Fruit fly (Drosophila melanogaster) whole organism, embryonic: Measurements from ENCODE around the gene Enoph.

ENCODE experiments used
- Bdp1 ChIP-seq: fragments of 200-800 bp; sonication (Bioruptor generic); optimal IDR thresholded peaks from 3 replicates; lab custom pipeline; 2016; ENCODE audit warnings: missing biosample characterization, missing genetic modification characterization
- CG1024 ChIP-seq: fragments of 200-800 bp; sonication (Bioruptor generic); IDR thresholded peaks from 2 replicates; pipeline ENCODE4 v1.3.6; 2022; ENCODE audit warnings: missing biosample characterization, missing genetic modification characterization
- CG11696 ChIP-seq: fragments of 200-800 bp; sonication (Bioruptor generic); IDR thresholded peaks from 2 replicates; pipeline ENCODE4 v1.3.6; 2022; ENCODE audit warnings: missing biosample characterization, missing genetic modification characterization
- CG12299 ChIP-seq: fragments of 200-800 bp; sonication (Bioruptor generic); optimal IDR thresholded peaks from 2 replicates; lab custom pipeline; 2018; ENCODE audit warnings: missing biosample characterization, mild to moderate bottlenecking, missing genetic modification characterization
- CG13296 ChIP-seq: fragments of 200-800 bp; sonication (Bioruptor generic); optimal IDR thresholded peaks from 3 replicates; lab custom pipeline; 2018; ENCODE audit warnings: missing biosample characterization, mild to moderate bottlenecking, missing genetic modification characterization
- CG14050 ChIP-seq: fragments of 200-800 bp; sonication (Bioruptor generic); IDR thresholded peaks from 3 replicates; pipeline ENCODE4 v1.3.6; 2022; ENCODE audit warnings: missing biosample characterization, missing genetic modification characterization
- CG14667 ChIP-seq: fragments of 200-800 bp; sonication (Bioruptor generic); IDR thresholded peaks from 2 replicates; pipeline ENCODE4 v1.3.6; 2022; ENCODE audit warnings: missing biosample characterization, missing genetic modification characterization
- CG15601 ChIP-seq: fragments of 200-800 bp; sonication (Bioruptor generic); optimal IDR thresholded peaks from 3 replicates; lab custom pipeline; 2019; ENCODE audit warnings: missing biosample characterization, mild to moderate bottlenecking, missing genetic modification characterization, moderate library complexity
- CG16813 ChIP-seq: fragments of 200-800 bp; sonication (Bioruptor generic); IDR thresholded peaks from 3 replicates; pipeline ENCODE4 v1.3.6; 2022; ENCODE audit warnings: missing biosample characterization, missing genetic modification characterization; ENCODE audit not compliant: partially characterized antibody
- CG17328 ChIP-seq: fragments of 200-800 bp; sonication (Bioruptor generic); IDR thresholded peaks from 2 replicates; pipeline ENCODE4 v1.3.6; 2022; ENCODE audit warnings: missing biosample characterization, missing genetic modification characterization
- CG2129 ChIP-seq: fragments of 200-800 bp; sonication (Bioruptor generic); IDR thresholded peaks from 2 replicates; pipeline ENCODE4 v1.3.6; 2022; ENCODE audit warnings: missing biosample characterization, missing genetic modification characterization; ENCODE audit not compliant: partially characterized antibody
- CG2199 ChIP-seq: fragments of 200-800 bp; sonication (Bioruptor generic); IDR thresholded peaks from 3 replicates; pipeline ENCODE4 v1.3.6; 2022; ENCODE audit warnings: missing biosample characterization, missing genetic modification characterization
- CG30020 ChIP-seq: fragments of 200-800 bp; optimal IDR thresholded peaks from 2 replicates; lab custom pipeline; 2019; ENCODE audit warnings: missing biosample characterization, mild to moderate bottlenecking, missing genetic modification characterization, moderate library complexity
- CG31224 ChIP-seq: fragments of 200-800 bp; sonication (Bioruptor generic); IDR thresholded peaks from 2 replicates; pipeline ENCODE4 v1.3.6; 2022; ENCODE audit warnings: missing biosample characterization, missing genetic modification characterization
- CG31365 ChIP-seq: fragments of 200-800 bp; sonication (Bioruptor generic); optimal IDR thresholded peaks from 2 replicates; lab custom pipeline; 2018; ENCODE audit warnings: missing biosample characterization, mild to moderate bottlenecking, missing genetic modification characterization
- CG34376 ChIP-seq: fragments of 200-800 bp; sonication (Bioruptor generic); optimal IDR thresholded peaks from 2 replicates; lab custom pipeline; 2018; ENCODE audit warnings: missing biosample characterization, mild to moderate bottlenecking, missing genetic modification characterization
- CG34422 ChIP-seq: fragments of 200-800 bp; sonication (Bioruptor generic); IDR thresholded peaks from 3 replicates; pipeline ENCODE4 v1.3.6; 2022; ENCODE audit warnings: missing biosample characterization, missing genetic modification characterization
- CG42726 ChIP-seq: fragments of 200-800 bp; sonication (Bioruptor generic); IDR thresholded peaks from 2 replicates; pipeline ENCODE4 v1.3.6; 2022; ENCODE audit warnings: missing biosample characterization, missing genetic modification characterization; ENCODE audit not compliant: partially characterized antibody
- CG4282 ChIP-seq: fragments of 200-800 bp; sonication (Bioruptor generic); optimal IDR thresholded peaks from 2 replicates; lab custom pipeline; 2016; ENCODE audit warnings: missing biosample characterization, missing genetic modification characterization
- CG4404 ChIP-seq: fragments of 200-800 bp; sonication (Bioruptor generic); IDR thresholded peaks from 2 replicates; pipeline ENCODE4 v1.3.6; 2022; ENCODE audit warnings: missing biosample characterization, missing genetic modification characterization
- CG4820 ChIP-seq: fragments of 200-800 bp; sonication (Bioruptor generic); optimal IDR thresholded peaks from 3 replicates; lab custom pipeline; 2016; ENCODE audit warnings: missing biosample characterization, missing genetic modification characterization
- CG4854 ChIP-seq: fragments of 200-800 bp; sonication (Bioruptor generic); optimal IDR thresholded peaks from 2 replicates; lab custom pipeline; 2016; ENCODE audit warnings: missing biosample characterization, missing genetic modification characterization, inconsistent platforms
- CG6854 ChIP-seq: fragments of 200-800 bp; sonication (Bioruptor generic); optimal IDR thresholded peaks from 3 replicates; lab custom pipeline; 2017; ENCODE audit warnings: missing biosample characterization, mild to moderate bottlenecking, missing genetic modification characterization
- CG7745 ChIP-seq: fragments of 200-800 bp; sonication (Bioruptor generic); optimal IDR thresholded peaks from 2 replicates; lab custom pipeline; 2018; ENCODE audit warnings: missing biosample characterization, mild to moderate bottlenecking, missing genetic modification characterization, moderate library complexity
- CG7786 ChIP-seq: fragments of 200-800 bp; sonication (Bioruptor generic); optimal IDR thresholded peaks from 2 replicates; lab custom pipeline; 2016; ENCODE audit warnings: missing biosample characterization, missing genetic modification characterization
- CG8281 ChIP-seq: fragments of 200-800 bp; sonication (Bioruptor generic); optimal IDR thresholded peaks from 2 replicates; lab custom pipeline; 2018; ENCODE audit warnings: missing biosample characterization, mild to moderate bottlenecking, missing genetic modification characterization, moderate library complexity
- CG8359 ChIP-seq: fragments of 200-800 bp; sonication (Bioruptor generic); optimal IDR thresholded peaks from 2 replicates; lab custom pipeline; 2017; ENCODE audit warnings: missing biosample characterization, mild to moderate bottlenecking, missing genetic modification characterization, borderline replicate concordance
- CG9932 ChIP-seq: fragments of 200-800 bp; sonication (Bioruptor generic); IDR thresholded peaks from 2 replicates; pipeline ENCODE4 v1.3.6; 2022; ENCODE audit warnings: missing biosample characterization, missing genetic modification characterization
- Doc3 ChIP-seq: fragments of 200-800 bp; sonication (Bioruptor generic); IDR thresholded peaks from 3 replicates; pipeline ENCODE4 v1.3.6; 2022; ENCODE audit warnings: missing biosample characterization, missing genetic modification characterization; ENCODE audit not compliant: partially characterized antibody
- Hsf ChIP-seq: fragments of 200-800 bp; sonication (Bioruptor generic); optimal IDR thresholded peaks from 3 replicates; lab custom pipeline; 2016; ENCODE audit warnings: missing biosample characterization, missing genetic modification characterization
- Nf-YC ChIP-seq: fragments of 200-800 bp; optimal IDR thresholded peaks from 3 replicates; lab custom pipeline; 2019; ENCODE audit warnings: missing biosample characterization, mild to moderate bottlenecking, missing genetic modification characterization, moderate library complexity
- Side ChIP-seq: fragments of 200-800 bp; sonication (Bioruptor generic); optimal IDR thresholded peaks from 2 replicates; lab custom pipeline; 2016; ENCODE audit warnings: missing biosample characterization, missing genetic modification characterization
- Sin3A ChIP-seq: fragments of >200 bp; optimal IDR thresholded peaks from 2 replicates; lab custom pipeline; 2018
- Six4 ChIP-seq: fragments of 200-800 bp; sonication (Bioruptor generic); optimal IDR thresholded peaks from 2 replicates; lab custom pipeline; 2016; ENCODE audit warnings: missing biosample characterization, missing genetic modification characterization
- ase ChIP-seq: fragments of 200-800 bp; sonication (Bioruptor generic); IDR thresholded peaks from 3 replicates; pipeline ENCODE4 v1.3.6; 2022; ENCODE audit warnings: missing biosample characterization, missing genetic modification characterization
- ato ChIP-seq: fragments of 200-800 bp; sonication (Bioruptor generic); IDR thresholded peaks from 2 replicates; pipeline ENCODE4 v1.3.6; 2022; ENCODE audit warnings: missing biosample characterization, missing genetic modification characterization; ENCODE audit not compliant: partially characterized antibody
- bbx ChIP-seq: fragments of 200-800 bp; sonication (Bioruptor generic); IDR thresholded peaks from 2 replicates; pipeline ENCODE4 v1.3.6; 2022; ENCODE audit warnings: missing biosample characterization, missing genetic modification characterization; ENCODE audit not compliant: partially characterized antibody
- crol ChIP-seq: fragments of 200-800 bp; sonication (Bioruptor generic); IDR thresholded peaks from 2 replicates; pipeline ENCODE4 v1.3.6; 2022; ENCODE audit warnings: missing biosample characterization, missing genetic modification characterization
- dpn ChIP-seq, 2 experiments: fragments of 200-800 bp; sonication (Bioruptor generic); optimal IDR thresholded peaks; 3 replicates each; lab custom pipeline; 2016; ENCODE audit warnings: missing biosample characterization in 2 of 2, missing genetic modification characterization in 2 of 2
- dysf ChIP-seq: fragments of 200-800 bp; sonication (Bioruptor generic); IDR thresholded peaks from 3 replicates; pipeline ENCODE4 v1.3.6; 2022; ENCODE audit warnings: missing biosample characterization, missing genetic modification characterization
- en ChIP-seq: fragments of 200-800 bp; sonication (Bioruptor generic); optimal IDR thresholded peaks from 2 replicates; lab custom pipeline; 2016; ENCODE audit warnings: missing biosample characterization, missing genetic modification characterization
- eve ChIP-seq, 2 experiments: fragments of >200 bp; optimal IDR thresholded peaks; 2 replicates each; lab custom pipeline; 2017; ENCODE audit warnings: missing biosample characterization in 2 of 2, missing genetic modification characterization in 2 of 2
- ken ChIP-seq: fragments of 200-800 bp; sonication (Bioruptor generic); IDR thresholded peaks from 3 replicates; pipeline ENCODE4 v1.3.6; 2022; ENCODE audit warnings: missing biosample characterization, missing genetic modification characterization
- mld ChIP-seq: fragments of 200-800 bp; sonication (Bioruptor generic); IDR thresholded peaks from 3 replicates; pipeline ENCODE4 v1.3.6; 2022; ENCODE audit warnings: missing biosample characterization, missing genetic modification characterization; ENCODE audit not compliant: partially characterized antibody
- odd ChIP-seq: fragments of 200-800 bp; sonication (Bioruptor generic); optimal IDR thresholded peaks from 2 replicates; lab custom pipeline; 2017; ENCODE audit warnings: missing biosample characterization, mild to moderate bottlenecking, missing genetic modification characterization
- pita ChIP-seq: fragments of 200-800 bp; sonication (Bioruptor generic); optimal IDR thresholded peaks from 2 replicates; lab custom pipeline; 2017; ENCODE audit warnings: missing biosample characterization, mild to moderate bottlenecking, missing genetic modification characterization
- row ChIP-seq: fragments of 200-800 bp; sonication (Bioruptor generic); IDR thresholded peaks from 3 replicates; pipeline ENCODE4 v1.3.6; 2022; ENCODE audit warnings: missing biosample characterization, missing genetic modification characterization
- sr ChIP-seq: fragments of 200-800 bp; sonication (Bioruptor generic); IDR thresholded peaks from 3 replicates; pipeline ENCODE4 v1.3.6; 2022; ENCODE audit warnings: missing biosample characterization, missing genetic modification characterization
- twi ChIP-seq: fragments of 200-800 bp; optimal IDR thresholded peaks from 2 replicates; lab custom pipeline; 2019; ENCODE audit warnings: missing biosample characterization, mild to moderate bottlenecking, missing genetic modification characterization, moderate library complexity

Gene Enoph

DNA sequence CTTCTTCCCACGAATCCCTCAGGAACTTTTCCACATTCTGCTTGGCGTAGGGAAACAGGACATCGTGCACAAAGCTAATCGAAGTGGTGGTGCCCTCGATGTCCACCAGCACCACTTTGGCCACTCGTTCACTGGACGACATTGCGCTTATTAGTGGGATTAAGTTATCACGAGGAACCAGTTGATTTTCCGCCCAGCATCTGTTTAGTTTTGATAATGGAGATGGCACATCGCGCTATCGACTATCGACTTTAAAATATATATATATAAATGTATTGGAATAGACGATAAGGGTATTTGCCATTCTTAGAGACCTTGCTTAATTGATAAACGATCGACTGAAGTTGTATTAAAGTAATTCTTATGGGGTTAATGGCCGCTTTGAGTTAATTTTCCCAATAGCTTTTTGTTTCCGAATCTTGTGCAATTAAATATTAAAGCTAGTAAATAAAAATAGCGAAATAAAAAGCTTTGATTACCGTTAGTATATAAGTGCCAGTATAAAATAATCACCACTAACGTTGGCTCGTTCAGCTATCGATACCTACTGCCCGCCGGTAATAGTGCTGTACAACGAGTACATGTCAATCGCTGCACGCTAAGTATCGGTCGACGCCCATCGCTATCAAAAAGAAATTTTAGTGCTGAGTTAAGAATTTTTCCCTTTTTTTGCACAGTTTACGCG lies at the start of gene Enoph, which contains the start of gene Hph (continued):
- peak; percentile 52; the same call in 2 of the 3 replicates for TF ChIP-seq CG34422 (GFP tag; lab: Robert Waterston, UW)
- 0 out of 2 replicates have a peak, but pooled peaks have one; percentile 30 for TF ChIP-seq CG17328 (GFP tag; lab: Robert Waterston, UW)
- peak; percentile 69 for TF ChIP-seq Sin3A (lab: Kevin White, UChicago)
- peak; percentile 13 for TF ChIP-seq CG8359 (GFP tag; lab: Kevin White, UChicago)
- TF ChIP-seq eve (GFP tag; optimal IDR thresholded peaks at IDR 0.05; lab: Kevin White, UChicago) = no peak
- peak; percentile 64 to 71 for TF ChIP-seq dpn (GFP tag; optimal IDR thresholded peaks at IDR 0.05; lab: Kevin White, UChicago)
- peak; percentile 57 for TF ChIP-seq CG15601 (tag; lab: Kevin White, UChicago)
- TF ChIP-seq odd = no peak
- TF ChIP-seq CG4820 (GFP tag; lab: Kevin White, UChicago) = peak; percentile 65
- TF ChIP-seq CG8281 (tag; lab: Kevin White, UChicago) = no peak
- TF ChIP-seq ase (GFP tag; lab: Robert Waterston, UW) = 0 out of 3 replicates have a peak, but pooled peaks have one; percentile 45
- TF ChIP-seq bbx = peak; percentile 83
- peak; percentile 49; the same call in 1 of the 3 replicates for TF ChIP-seq ken (GFP tag; lab: Robert Waterston, UW)
- TF ChIP-seq en (GFP tag; lab: Kevin White, UChicago) = no peak
- TF ChIP-seq CG6854 (GFP tag; lab: Kevin White, UChicago) = peak; percentile 15
- no peak for TF ChIP-seq Bdp1 (GFP tag; lab: Kevin White, UChicago)
- TF ChIP-seq Side (GFP tag; lab: Kevin White, UChicago) = peak; percentile 56
- TF ChIP-seq sr (GFP tag; lab: Robert Waterston, UW) = no peak
- TF ChIP-seq CG12299 (tag; lab: Kevin White, UChicago) = peak; percentile 30
- TF ChIP-seq CG13296 (GFP tag; lab: Kevin White, UChicago) = peak; percentile 57
- TF ChIP-seq CG7745 (tag; lab: Kevin White, UChicago) = no peak
- TF ChIP-seq CG16813 (GFP tag; lab: Robert Waterston, UW) = peak; percentile 84
- peak; percentile 73 for TF ChIP-seq dysf (GFP tag; lab: Robert Waterston, UW)
- TF ChIP-seq CG42726 (GFP tag; lab: Robert Waterston, UW) = 0 out of 2 replicates have a peak, but pooled peaks have one; percentile 41
- peak; percentile 66 for TF ChIP-seq ato (GFP tag; lab: Robert Waterston, UW)
- TF ChIP-seq twi = peak; percentile 45
- TF ChIP-seq Doc3 (GFP tag; lab: Robert Waterston, UW) = peak; percentile 66
- TF ChIP-seq CG9932 (GFP tag; lab: Robert Waterston, UW) = peak; percentile 82
- TF ChIP-seq pita (GFP tag; lab: Kevin White, UChicago) = no peak
- no peak for TF ChIP-seq CG2199 (GFP tag; lab: Robert Waterston, UW)
- TF ChIP-seq CG14050 = no peak
- TF ChIP-seq CG34376 (GFP tag; lab: Kevin White, UChicago) = no peak
- TF ChIP-seq Nf-YC (tag; lab: Kevin White, UChicago) = peak; percentile 69
- no peak for TF ChIP-seq crol
- TF ChIP-seq Six4 (GFP tag; lab: Kevin White, UChicago) = peak; percentile 46
- no peak for TF ChIP-seq CG31365 (tag; lab: Kevin White, UChicago)
- no peak for TF ChIP-seq CG11696 (GFP tag; lab: Robert Waterston, UW)
- TF ChIP-seq CG31224 = no peak; the same call in 1 of the 2 replicates
- peak; percentile 23; the same call in 1 of the 2 replicates for TF ChIP-seq CG1024 (GFP tag; lab: Robert Waterston, UW)
- TF ChIP-seq Hsf (GFP tag; lab: Kevin White, UChicago) = peak; percentile 48
- TF ChIP-seq CG4404 (GFP tag; lab: Robert Waterston, UW) = peak; percentile 54; the same call in 1 of the 2 replicates
- TF ChIP-seq mld (GFP tag; lab: Robert Waterston, UW) = peak; percentile 48; the same call in 1 of the 3 replicates
- peak; percentile 26; the same call in 1 of the 2 replicates for TF ChIP-seq CG14667 (GFP tag; lab: Robert Waterston, UW)
- peak; percentile 24 for TF ChIP-seq CG4282 (GFP tag; lab: Kevin White, UChicago)
- TF ChIP-seq row (GFP tag; lab: Robert Waterston, UW) = peak; percentile 80
- peak; percentile 51 for TF ChIP-seq CG7786
- TF ChIP-seq CG4854 = no peak
- TF ChIP-seq CG2129 (GFP tag; lab: Robert Waterston, UW) = peak; percentile 44
- TF ChIP-seq CG30020 (tag; lab: Kevin White, UChicago) = peak; percentile 51
